Fruit fly (Drosophila melanogaster) whole organism, adult: Measurements from ENCODE around the gene CG13084.

Experiments
- CG11617 ChIP-seq: fragments of 200-800 bp; sonication (Bioruptor generic); optimal IDR thresholded peaks from 2 replicates; lab custom pipeline; 2017; ENCODE audit warnings: mild to moderate bottlenecking, missing biosample characterization, missing genetic modification reagents, missing genetic modification characterization
- CG1620 ChIP-seq: fragments of 200-800 bp; sonication (Bioruptor generic); optimal IDR thresholded peaks from 2 replicates; lab custom pipeline; 2016; ENCODE audit warnings: missing biosample characterization, missing genetic modification characterization
- CG7101 ChIP-seq: fragments of 200-800 bp; sonication (Bioruptor generic); optimal IDR thresholded peaks from 2 replicates; lab custom pipeline; 2018; ENCODE audit warnings: missing biosample characterization, mild to moderate bottlenecking, missing genetic modification characterization, moderate library complexity
- Hr96 ChIP-seq: fragments of 200-800 bp; sonication (Bioruptor generic); optimal IDR thresholded peaks from 2 replicates; lab custom pipeline; 2016; ENCODE audit warnings: missing biosample characterization, missing genetic modification characterization
- bab1 ChIP-seq: fragments of 200-800 bp; sonication (Bioruptor generic); optimal IDR thresholded peaks from 3 replicates; lab custom pipeline; 2019; ENCODE audit warnings: missing biosample characterization, mild to moderate bottlenecking, missing genetic modification characterization, moderate library complexity
- kay ChIP-seq: fragments of 200-800 bp; sonication (Bioruptor generic); peaks from one replicate; lab custom pipeline; 2016; ENCODE audit warnings: missing biosample characterization, missing genetic modification characterization, borderline replicate concordance

- TF ChIP-seq kay (GFP tag; lab: Kevin White, UChicago): no peak
- TF ChIP-seq CG7101 (tag; lab: Kevin White, UChicago): no peak
- no peak for TF ChIP-seq bab1 (GFP tag; lab: Kevin White, UChicago)
- TF ChIP-seq CG1620 (GFP tag; lab: Kevin White, UChicago): no peak
- TF ChIP-seq Hr96: no peak
- no peak for TF ChIP-seq CG11617 (GFP tag; lab: Kevin White, UChicago)
Observed at dm6 chr2L:19469090-19469489, 15.6 kb upstream of the CG13084 start.
